Worm (Caenorhabditis elegans) whole organism, L4/young adult: ENCODE measurements around the gene ZC395.4.

Experiments used
- W03F9.2 ChIP-seq: fragments of 150-350 bp; optimal IDR thresholded peaks from 2 replicates; lab custom pipeline; 2014; ENCODE audit warnings: missing biosample characterization, missing genetic modification characterization
- dao-5 ChIP-seq: sonication (generic microtip); optimal IDR thresholded peaks from 2 replicates; lab custom pipeline; 2016; ENCODE audit warnings: missing genotype, missing genetic modification characterization, moderate library complexity, missing compliant biosample characterization
- him-1 ChIP-seq: sonication (generic microtip); optimal IDR thresholded peaks from 2 replicates; lab custom pipeline; 2016; ENCODE audit warnings: missing genotype, missing genetic modification reagents, missing genetic modification characterization, missing compliant biosample characterization

The ZC395.4 gene

ce11 chrIII:5285484-5285883, 15.6 kb downstream of the ZC395.4 start:
- TF ChIP-seq dao-5 (tag; lab: Kevin White, UChicago) (no peak), him-1 (tag; lab: Kevin White, UChicago) (no peak), W03F9.2 (tag; lab: Kevin White, UChicago) (no peak)

- no peak for TF ChIP-seq dao-5 (tag; lab: Kevin White, UChicago)
- TF ChIP-seq him-1 (tag; lab: Kevin White, UChicago): no peak
- TF ChIP-seq W03F9.2 (tag; lab: Kevin White, UChicago): no peak
Observed at ce11 chrIII:5286205-5286604, 16.3 kb downstream of the ZC395.4 start, which contains the start of gene ZC395.11. Gene ZC395.11, minus strand, starts transcription at chrIII:5286305.

- TF ChIP-seq him-1 (tag; lab: Kevin White, UChicago) (no peak), W03F9.2 (tag; lab: Kevin White, UChicago) (no peak), dao-5 (tag; lab: Kevin White, UChicago) (no peak)
Observed at ce11 chrIII:5287877-5288276, 18.0 kb downstream of the ZC395.4 start, which contains the start of gene T15B12.1. Gene T15B12.1, plus strand, starts transcription at chrIII:5288177.

- TF ChIP-seq W03F9.2 (tag; lab: Kevin White, UChicago): no peak
- no peak for TF ChIP-seq dao-5 (tag; lab: Kevin White, UChicago)
- TF ChIP-seq him-1 (tag; lab: Kevin White, UChicago): no peak
Observed at ce11 chrIII:5290230-5290629, 20.3 kb downstream of the ZC395.4 start.

- no peak for TF ChIP-seq him-1 (tag; lab: Kevin White, UChicago)
- no peak for TF ChIP-seq dao-5 (tag; lab: Kevin White, UChicago)
- no peak for TF ChIP-seq W03F9.2 (tag; lab: Kevin White, UChicago)
Observed at ce11 chrIII:5291281-5291680, 21.4 kb downstream of the ZC395.4 start.

ce11 chrIII:5294281-5294680, 24.4 kb downstream of the ZC395.4 start:
- TF ChIP-seq him-1 (tag; lab: Kevin White, UChicago) (no peak), W03F9.2 (tag; lab: Kevin White, UChicago) (no peak)

- TF ChIP-seq dao-5 (tag; lab: Kevin White, UChicago) (peak; percentile 73), him-1 (tag; lab: Kevin White, UChicago) (peak; percentile 67), W03F9.2 (tag; lab: Kevin White, UChicago) (no peak)
Observed at ce11 chrIII:5294867-5295266, 25.0 kb downstream of the ZC395.4 start.

- TF ChIP-seq him-1 (tag; lab: Kevin White, UChicago): no peak
- no peak for TF ChIP-seq W03F9.2 (tag; lab: Kevin White, UChicago)
- no peak for TF ChIP-seq dao-5 (tag; lab: Kevin White, UChicago)
Observed at ce11 chrIII:5301786-5302268, 31.9 kb downstream of the ZC395.4 start, which contains the start of the genes T15B12.2 and F52C9.5. Gene T15B12.2, minus strand, starts transcription at chrIII:5301886. Gene F52C9.5, plus strand, starts transcription at chrIII:5302218.

ce11 chrIII:5304044-5304443, 34.1 kb downstream of the ZC395.4 start:
- no peak for TF ChIP-seq dao-5 (tag; lab: Kevin White, UChicago)
- no peak for TF ChIP-seq W03F9.2 (tag; lab: Kevin White, UChicago)
- TF ChIP-seq him-1 (tag; lab: Kevin White, UChicago): no peak

ce11 chrIII:5305725-5306124, 35.8 kb downstream of the ZC395.4 start:
- TF ChIP-seq him-1 (tag; lab: Kevin White, UChicago): peak; percentile 53
- TF ChIP-seq W03F9.2 (tag; lab: Kevin White, UChicago): peak; percentile 23
- TF ChIP-seq dao-5 (tag; lab: Kevin White, UChicago): peak; percentile 66

ce11 chrIII:5308278-5308677, 38.4 kb downstream of the ZC395.4 start, which contains the start of gene mog-3:
Gene mog-3, plus strand, starts transcription at chrIII:5308596.
- TF ChIP-seq W03F9.2 (tag; lab: Kevin White, UChicago) (no peak), him-1 (tag; lab: Kevin White, UChicago) (no peak), dao-5 (tag; lab: Kevin White, UChicago) (no peak)

ce11 chrIII:5310403-5310802, 40.5 kb downstream of the ZC395.4 start:
- TF ChIP-seq W03F9.2 (tag; lab: Kevin White, UChicago): no peak
- no peak for TF ChIP-seq him-1 (tag; lab: Kevin White, UChicago)
- no peak for TF ChIP-seq dao-5 (tag; lab: Kevin White, UChicago)

- no peak for TF ChIP-seq W03F9.2 (tag; lab: Kevin White, UChicago)
- no peak for TF ChIP-seq him-1 (tag; lab: Kevin White, UChicago)
- no peak for TF ChIP-seq dao-5 (tag; lab: Kevin White, UChicago)
Observed at ce11 chrIII:5310940-5311339, 41.0 kb downstream of the ZC395.4 start, which contains the start of gene pqe-1. Gene pqe-1, plus strand, starts transcription at chrIII:5311240.

- TF ChIP-seq W03F9.2 (tag; lab: Kevin White, UChicago) (no peak), dao-5 (tag; lab: Kevin White, UChicago) (no peak), him-1 (tag; lab: Kevin White, UChicago) (no peak)
Observed at ce11 chrIII:5318610-5319009, 48.7 kb downstream of the ZC395.4 start.
